Worm (Caenorhabditis elegans) whole organism, late embryonic: Measurements from ENCODE around the gene C52B9.4.

ENCODE experiments used
- C08G9.2 ChIP-seq: sonication (generic microtip); optimal IDR thresholded peaks from 2 replicates; lab custom pipeline; 2016; ENCODE audit warnings: mild to moderate bottlenecking, missing genetic modification characterization, moderate library complexity, missing compliant biosample characterization
- K02D7.2 ChIP-seq: sonication (generic microtip); optimal IDR thresholded peaks from 2 replicates; lab custom pipeline; 2017; ENCODE audit warnings: mild to moderate bottlenecking, missing genetic modification characterization, missing compliant biosample characterization
- ama-1 ChIP-seq: fragments of 150-350 bp; optimal IDR thresholded peaks from 2 replicates; lab custom pipeline; 2014
- ceh-14 ChIP-seq: sonication (generic microtip); optimal IDR thresholded peaks from 2 replicates; lab custom pipeline; 2016; ENCODE audit warnings: missing genotype, missing genetic modification characterization, missing compliant biosample characterization
- ceh-22 ChIP-seq: sonication (generic microtip); optimal IDR thresholded peaks from 2 replicates; lab custom pipeline; 2017; ENCODE audit warnings: missing biosample characterization, missing genetic modification characterization
- ceh-45 ChIP-seq: fragments of 200-800 bp; sonication (Bioruptor generic); IDR thresholded peaks from 2 replicates; pipeline ENCODE4 v1.3.6; 2022; ENCODE audit warnings: missing genetic modification reagents, missing genetic modification characterization, missing compliant biosample characterization
- ceh-48 ChIP-seq: sonication (generic microtip); optimal IDR thresholded peaks from 2 replicates; lab custom pipeline; 2016; ENCODE audit warnings: missing genetic modification characterization, inconsistent platforms, missing compliant biosample characterization
- dmd-4 ChIP-seq: sonication (generic microtip); optimal IDR thresholded peaks from 2 replicates; lab custom pipeline; 2016; ENCODE audit warnings: borderline replicate concordance, missing genetic modification characterization, missing compliant biosample characterization
- dve-1 ChIP-seq: sonication (generic microtip); optimal IDR thresholded peaks from 2 replicates; lab custom pipeline; 2017; ENCODE audit warnings: antibody characterized with exemption, mild to moderate bottlenecking, missing genetic modification characterization, missing compliant biosample characterization
- elt-2 ChIP-seq: sonication (generic microtip); optimal IDR thresholded peaks from 2 replicates; lab custom pipeline; 2016; ENCODE audit warnings: missing genetic modification reagents, missing genetic modification characterization, missing compliant biosample characterization
- fax-1 ChIP-seq: sonication (generic microtip); optimal IDR thresholded peaks from 2 replicates; lab custom pipeline; 2016; ENCODE audit warnings: missing genotype, missing genetic modification characterization, missing compliant biosample characterization
- hlh-30 ChIP-seq: sonication (generic microtip); optimal IDR thresholded peaks from 2 replicates; lab custom pipeline; 2017; ENCODE audit warnings: antibody characterized with exemption, missing genetic modification characterization, missing compliant biosample characterization; ENCODE audit not compliant: insufficient read depth
- hlh-6 ChIP-seq: sonication (generic microtip); optimal IDR thresholded peaks from 2 replicates; lab custom pipeline; 2016; ENCODE audit warnings: missing genotype, missing genetic modification characterization, missing compliant biosample characterization
- hlh-8 ChIP-seq: sonication (generic microtip); optimal IDR thresholded peaks from 2 replicates; lab custom pipeline; 2016; ENCODE audit warnings: missing genotype, missing genetic modification characterization, missing compliant biosample characterization
- lim-6 ChIP-seq: sonication (generic microtip); optimal IDR thresholded peaks from 2 replicates; lab custom pipeline; 2016; ENCODE audit warnings: missing genetic modification characterization, missing compliant biosample characterization
- lin-11 ChIP-seq: fragments of 200-800 bp; sonication (Bioruptor generic); optimal IDR thresholded peaks from 2 replicates; lab custom pipeline; 2018; ENCODE audit warnings: mild to moderate bottlenecking, missing genetic modification characterization, missing compliant biosample characterization
- madf-2 ChIP-seq: sonication (generic microtip); optimal IDR thresholded peaks from 2 replicates; lab custom pipeline; 2017; ENCODE audit warnings: missing genetic modification characterization, missing compliant biosample characterization
- mec-3 ChIP-seq: sonication (generic microtip); optimal IDR thresholded peaks from 2 replicates; lab custom pipeline; 2016; ENCODE audit warnings: borderline replicate concordance, missing genetic modification characterization, missing compliant biosample characterization
- nfya-1 ChIP-seq: sonication (generic microtip); optimal IDR thresholded peaks from 2 replicates; lab custom pipeline; 2017; ENCODE audit warnings: missing genetic modification characterization, mild to moderate bottlenecking, missing compliant biosample characterization, antibody characterized with exemption, moderate library complexity
- nhr-11 ChIP-seq: fragments of 150-350 bp; optimal IDR thresholded peaks from 2 replicates; lab custom pipeline; 2014; ENCODE audit warnings: missing biosample characterization, missing genetic modification characterization
- npax-4 ChIP-seq: sonication (generic microtip); optimal IDR thresholded peaks from 2 replicates; lab custom pipeline; 2016; ENCODE audit warnings: missing genetic modification characterization, missing compliant biosample characterization
- pag-3 ChIP-seq: sonication (generic microtip); optimal IDR thresholded peaks from 2 replicates; lab custom pipeline; 2016; ENCODE audit warnings: missing compliant biosample characterization, missing genetic modification characterization, borderline replicate concordance
- pat-9 ChIP-seq: fragments of 200-800 bp; sonication (Bioruptor generic); optimal IDR thresholded peaks from 2 replicates; lab custom pipeline; 2018; ENCODE audit warnings: mild to moderate bottlenecking, missing genetic modification characterization, moderate library complexity, missing compliant biosample characterization
- pax-1 ChIP-seq: fragments of 150-350 bp; optimal IDR thresholded peaks from 2 replicates; lab custom pipeline; 2014; ENCODE audit warnings: missing biosample characterization, missing genetic modification characterization
- pha-4 ChIP-seq: fragments of 150-350 bp; optimal IDR thresholded peaks from 2 replicates; lab custom pipeline; 2018; ENCODE audit warnings: missing biosample characterization, missing genetic modification reagents, missing genetic modification characterization
- pqm-1 ChIP-seq: sonication (generic microtip); optimal IDR thresholded peaks from 2 replicates; lab custom pipeline; 2016; ENCODE audit warnings: missing genetic modification characterization, missing compliant biosample characterization
- pros-1 ChIP-seq: fragments of 150-350 bp; optimal IDR thresholded peaks from 2 replicates; lab custom pipeline; 2014; ENCODE audit warnings: missing biosample characterization, missing genetic modification reagents, missing genetic modification characterization
- ref-2 ChIP-seq: sonication (generic microtip); optimal IDR thresholded peaks from 2 replicates; lab custom pipeline; 2016; ENCODE audit warnings: missing genetic modification characterization, missing compliant biosample characterization
- rnt-1 ChIP-seq: sonication (generic microtip); optimal IDR thresholded peaks from 2 replicates; lab custom pipeline; 2016; ENCODE audit warnings: missing genetic modification characterization, missing compliant biosample characterization
- sdc-2 ChIP-seq: sonication (generic microtip); optimal IDR thresholded peaks from 2 replicates; lab custom pipeline; 2016; ENCODE audit warnings: missing genotype, missing genetic modification characterization, missing compliant biosample characterization
- sox-2 ChIP-seq: fragments of 200-800 bp; sonication (Bioruptor generic); IDR thresholded peaks from 2 replicates; pipeline ENCODE4 v1.3.6; 2022; ENCODE audit warnings: missing genetic modification reagents, missing genetic modification characterization, missing compliant biosample characterization
- sox-4 ChIP-seq: sonication (generic microtip); optimal IDR thresholded peaks from 2 replicates; lab custom pipeline; 2017; ENCODE audit warnings: mild to moderate bottlenecking, missing genetic modification characterization, inconsistent platforms, missing compliant biosample characterization
- syd-9 ChIP-seq: sonication (generic microtip); optimal IDR thresholded peaks from 2 replicates; lab custom pipeline; 2016; ENCODE audit warnings: mild to moderate bottlenecking, missing genetic modification characterization, moderate library complexity, missing compliant biosample characterization
- ttx-3 ChIP-seq: sonication (generic microtip); optimal IDR thresholded peaks from 2 replicates; lab custom pipeline; 2016; ENCODE audit warnings: missing genetic modification reagents, missing genetic modification characterization, missing compliant biosample characterization
- unc-3 ChIP-seq, 2 experiments: fragments of 200-800 bp in 1 of 2; sonication (Bioruptor generic) in 1 of 2; sonication (generic microtip) in 1 of 2; conservative IDR thresholded peaks in 1 of 2; optimal IDR thresholded peaks in 1 of 2; 2 replicates each; pipeline versions ENCODE4 v1.3.6 to Lab custom; 2016 to 2022; ENCODE audit warnings: missing compliant biosample characterization in 2 of 2, missing genetic modification characterization in 2 of 2, missing genetic modification reagents in 1 of 2
- unc-55 ChIP-seq: sonication (generic microtip); optimal IDR thresholded peaks from 2 replicates; lab custom pipeline; 2017; ENCODE audit warnings: missing biosample characterization, missing genetic modification reagents, missing genetic modification characterization
- unc-86 ChIP-seq: sonication (generic microtip); optimal IDR thresholded peaks from 2 replicates; lab custom pipeline; 2016; ENCODE audit warnings: missing genetic modification characterization, missing compliant biosample characterization
- zip-5 ChIP-seq: sonication (generic microtip); optimal IDR thresholded peaks from 2 replicates; lab custom pipeline; 2016; ENCODE audit warnings: missing genetic modification characterization, missing compliant biosample characterization
- ztf-16 ChIP-seq: sonication (generic microtip); optimal IDR thresholded peaks from 2 replicates; lab custom pipeline; 2017; ENCODE audit warnings: missing genetic modification characterization, missing compliant biosample characterization

C52B9.4 gene

ce11 chrX:4268396-4268795 is 7.9 kb downstream of the C52B9.4 start:
- TF ChIP-seq unc-86 (no peak), elt-2 (peak; percentile 79)

- TF ChIP-seq elt-2, result no peak
- TF ChIP-seq mec-3, result no peak
- TF ChIP-seq pat-9, result no peak
- TF ChIP-seq ttx-3 (tag; lab: Kevin White, UChicago), result no peak
- TF ChIP-seq lin-11 (tag; lab: Kevin White, UChicago), result no peak
- no peak for TF ChIP-seq ztf-16 (tag; lab: Kevin White, UChicago)
- no peak for TF ChIP-seq ceh-22 (tag; lab: Kevin White, UChicago)
- TF ChIP-seq ref-2 (tag; lab: Kevin White, UChicago), result no peak
- no peak for TF ChIP-seq unc-86
- no peak for TF ChIP-seq pax-1 (tag; lab: Kevin White, UChicago)
- TF ChIP-seq pqm-1 (tag; lab: Kevin White, UChicago), result no peak
- no peak for TF ChIP-seq madf-2 (tag; lab: Kevin White, UChicago)
- TF ChIP-seq sox-2 (GFP tag; lab: Robert Waterston, UW), result no peak
- TF ChIP-seq dmd-4, result no peak
- no peak for TF ChIP-seq lim-6 (tag; lab: Kevin White, UChicago)
- no peak for TF ChIP-seq hlh-30 (tag; lab: Kevin White, UChicago)
- TF ChIP-seq syd-9 (tag; lab: Kevin White, UChicago), result no peak
- no peak for TF ChIP-seq unc-3 (GFP tag; conservative IDR thresholded peaks at IDR 0.05; lab: Robert Waterston, UW)
- no peak for TF ChIP-seq unc-3 (tag; optimal IDR thresholded peaks at IDR 0.05; lab: Kevin White, UChicago)
- TF ChIP-seq, all 69 proteins: peak for 0
Measured at ce11 chrX:4273614-4274013, 13.2 kb downstream of the C52B9.4 start, which contains the start of gene C52B9.10. C52B9.10 (plus strand) TSS chrX:4273914.

- no peak for TF ChIP-seq hlh-8
- no peak for TF ChIP-seq nhr-11 (tag; lab: Kevin White, UChicago)
- no peak for TF ChIP-seq pha-4 (tag; lab: Kevin White, UChicago)
- no peak for TF ChIP-seq K02D7.2 (tag; lab: Kevin White, UChicago)
- TF ChIP-seq hlh-6 (tag; lab: Kevin White, UChicago), result no peak
- TF ChIP-seq ama-1 (lab: Kevin White, UChicago), result no peak
- TF ChIP-seq, all 69 proteins: peak for 0
Measured at ce11 chrX:4274116-4274515, 13.7 kb downstream of the C52B9.4 start, which contains the start of gene mec-18. mec-18 (minus strand) TSS chrX:4274216.

- no peak for TF ChIP-seq nhr-11 (tag; lab: Kevin White, UChicago)
- no peak for TF ChIP-seq ztf-16 (tag; lab: Kevin White, UChicago)
Measured at ce11 chrX:4279294-4279782, 18.9 kb downstream of the C52B9.4 start, which contains the start of the genes twk-28 and ets-9. twk-28 (minus strand) TSS chrX:4279344. ets-9 (plus strand) TSS chrX:4279703.

- TF ChIP-seq fax-1 (tag; lab: Kevin White, UChicago) (no peak), pax-1 (tag; lab: Kevin White, UChicago) (no peak), npax-4 (tag; lab: Kevin White, UChicago) (no peak), dmd-4 (no peak), unc-55 (GFP tag; lab: Kevin White, UChicago) (no peak), sdc-2 (tag; lab: Kevin White, UChicago) (no peak), nfya-1 (no peak)
Measured at ce11 chrX:4282380-4282779, 21.9 kb downstream of the C52B9.4 start, which contains the start of gene C52B9.19. C52B9.19 (plus strand) TSS chrX:4282555.

ce11 chrX:4283989-4284388 is 23.5 kb downstream of the C52B9.4 start, which contains the start of gene ets-10:
ets-10 (plus strand) TSS chrX:4284189.
- no peak for TF ChIP-seq ceh-22 (tag; lab: Kevin White, UChicago)

ce11 chrX:4284470-4284869 is 24.0 kb downstream of the C52B9.4 start:
- TF ChIP-seq sox-2 (GFP tag; lab: Robert Waterston, UW), result no peak
- TF ChIP-seq pros-1 (tag; lab: Kevin White, UChicago), result no peak
- no peak for TF ChIP-seq sdc-2 (tag; lab: Kevin White, UChicago)
- no peak for TF ChIP-seq ceh-48
- TF ChIP-seq ceh-45, result no peak
- no peak for TF ChIP-seq C08G9.2 (tag; lab: Kevin White, UChicago)
- TF ChIP-seq sox-4, result no peak
- TF ChIP-seq unc-86, result no peak
- TF ChIP-seq ceh-14 (tag; lab: Kevin White, UChicago), result no peak
- no peak for TF ChIP-seq K02D7.2 (tag; lab: Kevin White, UChicago)
- no peak for TF ChIP-seq dve-1 (tag; lab: Kevin White, UChicago)
- no peak for TF ChIP-seq zip-5
- no peak for TF ChIP-seq hlh-30 (tag; lab: Kevin White, UChicago)
- no peak for TF ChIP-seq pqm-1 (tag; lab: Kevin White, UChicago)
- TF ChIP-seq pag-3 (tag; lab: Kevin White, UChicago), result no peak
- TF ChIP-seq mec-3, result no peak
- no peak for TF ChIP-seq lin-11 (tag; lab: Kevin White, UChicago)
- TF ChIP-seq rnt-1 (tag; lab: Kevin White, UChicago), result no peak
